Worm (Caenorhabditis elegans): Measurements from ENCODE around the gene hsp-1.

DNA sequence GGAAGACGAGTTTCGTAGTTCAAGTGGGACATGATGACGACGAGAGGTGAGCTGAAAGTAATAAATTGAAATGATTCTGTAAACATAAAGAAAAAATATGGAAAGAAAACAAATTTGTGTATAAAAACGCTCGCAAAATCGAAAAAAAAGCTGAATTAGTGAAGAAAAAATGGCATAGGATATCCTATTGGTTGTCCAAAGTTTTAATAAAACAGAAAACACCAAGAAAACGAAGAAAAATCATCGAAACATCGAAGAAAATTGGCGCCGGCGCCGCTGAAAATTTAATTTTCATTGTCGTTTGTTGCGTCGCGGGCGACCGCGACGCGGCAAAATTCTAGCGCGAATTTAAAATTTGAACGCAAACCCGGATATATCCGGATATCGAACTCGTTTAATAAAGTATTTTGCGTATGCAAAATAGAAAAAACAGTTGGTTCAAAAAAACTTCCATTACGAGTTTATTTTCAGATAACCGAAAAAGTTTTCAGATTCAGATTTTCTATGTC lies 5.1 kb upstream of the hsp-1 start, which contains the start of gene gln-5:
- TF ChIP-seq rnt-1 (tag; optimal IDR thresholded peaks at IDR 0.05) (no peak), nhr-11 (tag; optimal IDR thresholded peaks at IDR 0.05) (no peak), ceh-18 (tag; optimal IDR thresholded peaks at IDR 0.05) (no peak)
